Worm (Caenorhabditis elegans): Measurements from ENCODE around the gene F10G7.5.

The F10G7.5 gene

ce11 chrII:4726750-4727384 lies 33.7 kb downstream of the F10G7.5 start (continued):
- TF ChIP-seq aly-2 (tag; optimal IDR thresholded peaks at IDR 0.05): no peak
- TF ChIP-seq madf-5 (GFP tag; IDR thresholded peaks at IDR 0.05): no peak
- TF ChIP-seq unc-62 (GFP tag; optimal IDR thresholded peaks at IDR 0.05 in 1 of 2): peak in 1 of 2 experiments; percentile 69
- no peak for TF ChIP-seq unc-62 (tag; optimal IDR thresholded peaks at IDR 0.05)
- no peak for TF ChIP-seq nhr-42 (GFP tag; IDR thresholded peaks at IDR 0.05)
- TF ChIP-seq nhr-111 (GFP tag; optimal IDR thresholded peaks at IDR 0.05): no peak
- TF ChIP-seq daf-16 (GFP tag; optimal IDR thresholded peaks at IDR 0.05): no peak
- peak; percentile 16 for TF ChIP-seq daf-16 (tag; optimal IDR thresholded peaks at IDR 0.05)

ce11 chrII:4727769-4728168 lies 34.6 kb downstream of the F10G7.5 start, which contains the start of gene ttr-41:
TSS of gene ttr-41 (minus strand) at chrII:4727869.
- no peak for TF ChIP-seq ceh-28 (tag; optimal IDR thresholded peaks at IDR 0.05)
- TF ChIP-seq ztf-11 (tag; optimal IDR thresholded peaks at IDR 0.05): no peak
- TF ChIP-seq mdt-29 (GFP tag; IDR thresholded peaks at IDR 0.05): no peak
- TF ChIP-seq F26F4.8 (GFP tag; conservative IDR thresholded peaks at IDR 0.05): no peak
- TF ChIP-seq egl-27 (tag; optimal IDR thresholded peaks at IDR 0.05): no peak
- TF ChIP-seq tra-1 (GFP tag; IDR thresholded peaks at IDR 0.05): no peak
- no peak for TF ChIP-seq jun-1 (tag; optimal IDR thresholded peaks at IDR 0.05)
- TF ChIP-seq skn-1 (tag; optimal IDR thresholded peaks at IDR 0.05): no peak

- TF ChIP-seq pqm-1 (tag; optimal IDR thresholded peaks at IDR 0.05) (peak; percentile 99), dve-1 (tag; optimal IDR thresholded peaks at IDR 0.05; ENCODE audit: insufficient read depth) (peak; percentile 92), mxl-2 (GFP tag; conservative IDR thresholded peaks at IDR 0.05) (no peak), hlh-30 (tag; optimal IDR thresholded peaks at IDR 0.05; ENCODE audit: insufficient read depth) (peak; percentile 31), dmd-6 (GFP tag; IDR thresholded peaks at IDR 0.05) (peak; percentile 89), lin-13 (GFP tag; optimal IDR thresholded peaks at IDR 0.05) (no peak), nhr-102 (tag; optimal IDR thresholded peaks at IDR 0.05) (peak; percentile 14), daf-16 (GFP tag; optimal IDR thresholded peaks at IDR 0.05) (peak; percentile 66 to 95), daf-16 (tag; optimal IDR thresholded peaks at IDR 0.05) (peak; percentile 99), spr-1 (tag; optimal IDR thresholded peaks at IDR 0.05) (peak; percentile 34), dpl-1 (GFP tag; optimal IDR thresholded peaks at IDR 0.05) (peak; percentile 0), mes-2 (tag; optimal IDR thresholded peaks at IDR 0.05; ENCODE audit: poor library complexity, severe bottlenecking) (no peak), tra-1 (GFP tag; IDR thresholded peaks at IDR 0.05) (peak; percentile 86), zip-2 (tag; optimal IDR thresholded peaks at IDR 0.05) (no peak), nhr-6 (tag; optimal IDR thresholded peaks at IDR 0.05) (peak; percentile 49), lin-1 (GFP tag; IDR thresholded peaks at IDR 0.05) (peak; percentile 73), php-3 (GFP tag; IDR thresholded peaks at IDR 0.05) (peak; percentile 50; the same call in 1 of the 2 replicates), ceh-62 (tag; optimal IDR thresholded peaks at IDR 0.05) (no peak), hlh-11 (tag; optimal IDR thresholded peaks at IDR 0.05) (peak; percentile 91), nhr-28 (tag; optimal IDR thresholded peaks at IDR 0.05) (peak; percentile 95), mxl-3 (GFP tag; optimal IDR thresholded peaks at IDR 0.05) (peak; percentile 44), nhr-77 (tag; optimal IDR thresholded peaks at IDR 0.05) (peak; percentile 92), cey-2 (tag; optimal IDR thresholded peaks at IDR 0.05; ENCODE audit: borderline replicate concordance, insufficient read depth) (peak; percentile 7), mep-1 (tag; optimal IDR thresholded peaks at IDR 0.05) (peak; percentile 18), gei-8 (GFP tag; optimal IDR thresholded peaks at IDR 0.05) (no peak), T20F7.1 (GFP tag; optimal IDR thresholded peaks at IDR 0.05) (peak; percentile 33), hif-1 (tag; optimal IDR thresholded peaks at IDR 0.05) (peak; percentile 58 to 96), nhr-11 (tag; optimal IDR thresholded peaks at IDR 0.05) (peak; percentile 62), mdl-1 (tag; optimal IDR thresholded peaks at IDR 0.05) (peak in 1 of 2 experiments; percentile 47)
Measured at ce11 chrII:4728687-4729086, 35.5 kb downstream of the F10G7.5 start.
